Fruit fly (Drosophila melanogaster) whole organism, embryonic: ENCODE data around the gene CG4709.

Experiments used
- Ada2b ChIP-seq: fragments of 200-800 bp; sonication (Bioruptor generic); IDR thresholded peaks from 2 replicates; pipeline ENCODE4 v1.3.6; 2022; ENCODE audit warnings: missing biosample characterization, missing genetic modification characterization
- Asciz ChIP-seq: fragments of 200-800 bp; sonication (Bioruptor generic); optimal IDR thresholded peaks from 2 replicates; lab custom pipeline; 2017; ENCODE audit warnings: missing biosample characterization, mild to moderate bottlenecking, missing genetic modification characterization, missing genetic modification reagents
- Bteb2 ChIP-seq: fragments of 200-800 bp; sonication (Bioruptor generic); optimal IDR thresholded peaks from 2 replicates; lab custom pipeline; 2016; ENCODE audit warnings: missing biosample characterization, missing genetic modification characterization
- CG10274 ChIP-seq: fragments of 200-800 bp; sonication (Bioruptor generic); optimal IDR thresholded peaks from 3 replicates; lab custom pipeline; 2017; ENCODE audit warnings: missing biosample characterization, mild to moderate bottlenecking, missing genetic modification characterization
- CG10366 ChIP-seq: fragments of 200-800 bp; sonication (Bioruptor generic); IDR thresholded peaks from 2 replicates; pipeline ENCODE4 v1.3.6; 2022; ENCODE audit warnings: missing biosample characterization, missing genetic modification characterization
- CG10543 ChIP-seq: fragments of 200-800 bp; sonication (Bioruptor generic); optimal IDR thresholded peaks from 3 replicates; lab custom pipeline; 2017; ENCODE audit warnings: missing biosample characterization, mild to moderate bottlenecking, missing genetic modification characterization, moderate library complexity
- CG15073 ChIP-seq: fragments of 200-800 bp; sonication (Bioruptor generic); optimal IDR thresholded peaks from 2 replicates; lab custom pipeline; 2016; ENCODE audit warnings: missing biosample characterization, missing genetic modification characterization
- CG16813 ChIP-seq: fragments of 200-800 bp; sonication (Bioruptor generic); IDR thresholded peaks from 3 replicates; pipeline ENCODE4 v1.3.6; 2022; ENCODE audit warnings: missing biosample characterization, missing genetic modification characterization; ENCODE audit not compliant: partially characterized antibody
- CG16863 ChIP-seq: fragments of 200-800 bp; sonication (Bioruptor generic); optimal IDR thresholded peaks from 3 replicates; lab custom pipeline; 2016; ENCODE audit warnings: missing biosample characterization, missing genetic modification characterization
- CG17802 ChIP-seq: fragments of 200-800 bp; sonication (Bioruptor generic); optimal IDR thresholded peaks from 2 replicates; lab custom pipeline; 2018; ENCODE audit warnings: missing biosample characterization, mild to moderate bottlenecking, missing genetic modification characterization, moderate library complexity
- CG1832 ChIP-seq: fragments of 200-800 bp; sonication (Bioruptor generic); optimal IDR thresholded peaks from 2 replicates; lab custom pipeline; 2017; ENCODE audit warnings: missing biosample characterization, mild to moderate bottlenecking, missing genetic modification characterization, inconsistent platforms
- CG2120 ChIP-seq: fragments of 200-800 bp; sonication (Bioruptor generic); optimal IDR thresholded peaks from 3 replicates; lab custom pipeline; 2016; ENCODE audit warnings: missing biosample characterization, missing genetic modification characterization
- CG31365 ChIP-seq: fragments of 200-800 bp; sonication (Bioruptor generic); optimal IDR thresholded peaks from 2 replicates; lab custom pipeline; 2018; ENCODE audit warnings: missing biosample characterization, mild to moderate bottlenecking, missing genetic modification characterization
- CG31441 ChIP-seq: fragments of 200-800 bp; sonication (Bioruptor generic); IDR thresholded peaks from 2 replicates; pipeline ENCODE4 v1.3.6; 2022; ENCODE audit warnings: missing biosample characterization, missing genetic modification characterization
- CG3726 ChIP-seq: fragments of 200-800 bp; sonication (Bioruptor generic); IDR thresholded peaks from 3 replicates; pipeline ENCODE4, ENCODE4 v1.3.6; 2022; ENCODE audit warnings: missing biosample characterization, missing genetic modification characterization
- CG6683 ChIP-seq: fragments of 200-800 bp; sonication (Bioruptor generic); optimal IDR thresholded peaks from 2 replicates; lab custom pipeline; 2017; ENCODE audit warnings: missing biosample characterization, mild to moderate bottlenecking, missing genetic modification characterization, missing genetic modification reagents
- CG6813 ChIP-seq: fragments of 200-800 bp; sonication (Bioruptor generic); optimal IDR thresholded peaks from 2 replicates; lab custom pipeline; 2017; ENCODE audit warnings: missing biosample characterization, missing genetic modification characterization, mild to moderate bottlenecking, moderate library complexity, missing genetic modification reagents
- CG9797 ChIP-seq: fragments of 200-800 bp; sonication (Bioruptor generic); optimal IDR thresholded peaks from 3 replicates; lab custom pipeline; 2018; ENCODE audit warnings: missing biosample characterization, mild to moderate bottlenecking, missing genetic modification characterization
- CkIIα-i1 ChIP-seq: fragments of 200-800 bp; sonication (Bioruptor generic); IDR thresholded peaks from 2 replicates; pipeline ENCODE4 v1.3.6; 2022; ENCODE audit warnings: missing biosample characterization, missing genetic modification characterization
- CoRest ChIP-seq: fragments of 200-800 bp; sonication (Bioruptor generic); optimal IDR thresholded peaks from 3 replicates; lab custom pipeline; 2018; ENCODE audit warnings: missing biosample characterization, mild to moderate bottlenecking, missing genetic modification characterization, moderate library complexity
- D19A ChIP-seq: fragments of 200-800 bp; optimal IDR thresholded peaks from 3 replicates; lab custom pipeline; 2019; ENCODE audit warnings: missing biosample characterization, mild to moderate bottlenecking, missing genetic modification characterization, moderate library complexity
- Deaf1 ChIP-seq: fragments of 200-800 bp; optimal IDR thresholded peaks from 3 replicates; lab custom pipeline; 2019; ENCODE audit warnings: missing biosample characterization, mild to moderate bottlenecking, missing genetic modification characterization, moderate library complexity
- Dfd ChIP-seq, 2 experiments: fragments of >200 bp; optimal IDR thresholded peaks; 2 replicates each; lab custom pipeline; 2017; ENCODE audit warnings: missing biosample characterization in 2 of 2, missing genetic modification characterization in 2 of 2
- Dip2 ChIP-seq: fragments of 200-800 bp; sonication (Bioruptor generic); IDR thresholded peaks from 2 replicates; pipeline ENCODE4 v1.3.6; 2022; ENCODE audit warnings: missing biosample characterization, missing genetic modification characterization
- Hey ChIP-seq: fragments of 200-800 bp; sonication (Bioruptor generic); optimal IDR thresholded peaks from 3 replicates; lab custom pipeline; 2018; ENCODE audit warnings: missing biosample characterization, mild to moderate bottlenecking, missing genetic modification characterization
- Hr39 ChIP-seq: fragments of >200 bp; optimal IDR thresholded peaks from 2 replicates; lab custom pipeline; 2017
- Hr51 ChIP-seq, 2 experiments: fragments of 200-800 bp; sonication (Bioruptor generic); optimal IDR thresholded peaks; 2 replicates in 1 of 2; 3 replicates in 1 of 2; lab custom pipeline; 2016 to 2018; ENCODE audit warnings: missing biosample characterization in 2 of 2, missing genetic modification characterization in 2 of 2, mild to moderate bottlenecking in 1 of 2, moderate library complexity in 1 of 2
- MESR4 ChIP-seq: fragments of 200-800 bp; sonication (Bioruptor generic); optimal IDR thresholded peaks from 2 replicates; lab custom pipeline; 2018; ENCODE audit warnings: missing biosample characterization, mild to moderate bottlenecking, missing genetic modification characterization, moderate library complexity
- NC2β ChIP-seq: fragments of 200-800 bp; sonication (Bioruptor generic); optimal IDR thresholded peaks from 2 replicates; lab custom pipeline; 2016; ENCODE audit warnings: missing biosample characterization, missing genetic modification characterization
- NfI ChIP-seq: fragments of 200-800 bp; sonication (Bioruptor generic); optimal IDR thresholded peaks from 3 replicates; lab custom pipeline; 2018; ENCODE audit warnings: missing biosample characterization, mild to moderate bottlenecking, missing genetic modification characterization, moderate library complexity
- Oli ChIP-seq: fragments of 200-800 bp; sonication (Bioruptor generic); optimal IDR thresholded peaks from 2 replicates; lab custom pipeline; 2018; ENCODE audit warnings: missing biosample characterization, mild to moderate bottlenecking, missing genetic modification characterization, moderate library complexity
- PHDP ChIP-seq: fragments of 200-800 bp; sonication (Bioruptor generic); optimal IDR thresholded peaks from 3 replicates; lab custom pipeline; 2018; ENCODE audit warnings: missing biosample characterization, mild to moderate bottlenecking, missing genetic modification characterization, moderate library complexity
- Taf1 ChIP-seq: fragments of 200-800 bp; sonication (Bioruptor generic); IDR thresholded peaks from 2 replicates; pipeline ENCODE4 v1.3.6; 2022; ENCODE audit warnings: missing biosample characterization, missing genetic modification characterization
- Usf ChIP-seq: fragments of 200-800 bp; sonication (Bioruptor generic); optimal IDR thresholded peaks from 2 replicates; lab custom pipeline; 2017; ENCODE audit warnings: missing genotype, missing biosample characterization, missing genetic modification characterization
- Xbp1 ChIP-seq: fragments of 200-800 bp; sonication (Bioruptor generic); optimal IDR thresholded peaks from 3 replicates; lab custom pipeline; 2016; ENCODE audit warnings: missing biosample characterization, mild to moderate bottlenecking, missing genetic modification characterization
- ab ChIP-seq: fragments of 200-800 bp; sonication (Bioruptor generic); optimal IDR thresholded peaks from 2 replicates; lab custom pipeline; 2016; ENCODE audit warnings: missing biosample characterization, missing genetic modification characterization
- ara ChIP-seq: fragments of 200-800 bp; sonication (Bioruptor generic); IDR thresholded peaks from 2 replicates; pipeline ENCODE4 v1.3.6; 2022; ENCODE audit warnings: missing biosample characterization, missing genetic modification characterization
- chm ChIP-seq: fragments of 200-800 bp; sonication (Bioruptor generic); IDR thresholded peaks from 2 replicates; pipeline ENCODE4 v1.3.6; 2022; ENCODE audit warnings: missing biosample characterization, missing genetic modification characterization
- croc ChIP-seq: fragments of 200-800 bp; sonication (Bioruptor generic); conservative IDR thresholded peaks from 3 replicates; pipeline ENCODE4 v1.3.6; 2022; ENCODE audit warnings: missing biosample characterization, missing genetic modification characterization
- danr ChIP-seq: fragments of 200-800 bp; sonication (Bioruptor generic); IDR thresholded peaks from 2 replicates; pipeline ENCODE4 v1.3.6; 2022; ENCODE audit warnings: missing biosample characterization, missing genetic modification characterization
- exex ChIP-seq: fragments of 200-800 bp; sonication (Bioruptor generic); optimal IDR thresholded peaks from 4 replicates; lab custom pipeline; 2018; ENCODE audit warnings: missing biosample characterization, mild to moderate bottlenecking, missing genetic modification characterization, moderate library complexity
- fd64A ChIP-seq: fragments of 200-800 bp; sonication (Bioruptor generic); optimal IDR thresholded peaks from 3 replicates; lab custom pipeline; 2018; ENCODE audit warnings: missing biosample characterization, mild to moderate bottlenecking, missing genetic modification characterization
- onecut ChIP-seq: fragments of 200-800 bp; sonication (Bioruptor generic); IDR thresholded peaks from 2 replicates; pipeline ENCODE4 v1.3.6; 2022; ENCODE audit warnings: missing biosample characterization, missing genetic modification characterization
- rib ChIP-seq: fragments of 200-800 bp; sonication (Bioruptor generic); IDR thresholded peaks from 2 replicates; pipeline ENCODE4 v1.3.6; 2022; ENCODE audit warnings: missing biosample characterization, missing genetic modification characterization
- schlank ChIP-seq: fragments of 200-800 bp; sonication (Bioruptor generic); optimal IDR thresholded peaks from 2 replicates; lab custom pipeline; 2018; ENCODE audit warnings: missing biosample characterization, mild to moderate bottlenecking, missing genetic modification characterization
- shn ChIP-seq: fragments of 200-800 bp; sonication (Bioruptor generic); optimal IDR thresholded peaks from 3 replicates; lab custom pipeline; 2016; ENCODE audit warnings: missing biosample characterization, missing genetic modification characterization
- sisA ChIP-seq: fragments of 200-800 bp; sonication (Bioruptor generic); IDR thresholded peaks from 2 replicates; pipeline ENCODE4 v1.3.6; 2022; ENCODE audit warnings: missing biosample characterization, missing genetic modification characterization
- sna ChIP-seq: fragments of 200-800 bp; sonication (Bioruptor generic); IDR thresholded peaks from 2 replicates; pipeline ENCODE4 v1.3.6; 2022; ENCODE audit warnings: missing biosample characterization, missing genetic modification characterization; ENCODE audit not compliant: partially characterized antibody
- sug ChIP-seq: fragments of 200-800 bp; optimal IDR thresholded peaks from 2 replicates; lab custom pipeline; 2019; ENCODE audit warnings: missing biosample characterization, mild to moderate bottlenecking, missing genetic modification characterization, moderate library complexity
- yki ChIP-seq: fragments of >200 bp; optimal IDR thresholded peaks from 3 replicates; lab custom pipeline; 2018
- zen2 ChIP-seq: fragments of 200-800 bp; sonication (Bioruptor generic); IDR thresholded peaks from 3 replicates; pipeline ENCODE4 v1.3.6; 2022; ENCODE audit warnings: missing biosample characterization, missing genetic modification characterization; ENCODE audit not compliant: partially characterized antibody
- zf30C ChIP-seq: fragments of 200-800 bp; sonication (Bioruptor generic); optimal IDR thresholded peaks from 3 replicates; lab custom pipeline; 2018; ENCODE audit warnings: missing biosample characterization, mild to moderate bottlenecking, missing genetic modification characterization

CG4709 gene

DNA sequence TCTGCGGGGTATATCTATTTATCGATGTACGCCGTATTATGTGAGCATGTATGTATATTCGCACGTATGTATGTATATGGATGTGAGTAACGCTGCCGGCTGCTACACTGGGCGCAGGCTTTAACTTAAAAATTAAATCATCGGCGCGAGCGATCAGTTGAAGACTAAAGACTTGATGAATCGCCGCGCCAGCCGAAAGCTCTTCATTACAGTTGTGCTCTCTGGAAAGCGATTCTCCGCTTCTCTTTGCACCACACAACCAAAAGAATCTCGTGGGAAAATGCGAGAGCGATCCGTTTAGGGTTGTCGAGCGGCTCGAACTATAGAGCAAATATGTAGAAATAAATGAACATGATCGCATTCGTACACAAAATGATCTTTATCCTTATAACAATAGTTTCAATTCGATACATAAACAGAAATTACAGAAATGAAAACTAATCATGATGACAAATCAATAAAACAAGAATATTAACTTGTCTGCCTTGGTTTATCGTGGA lies 45.6 kb upstream of the CG4709 start, which contains the start of gene CG13124 (continued):
- TF ChIP-seq Oli (tag; lab: Kevin White, UChicago) (no peak), Taf1 (GFP tag; lab: Robert Waterston, UW) (no peak), danr (no peak), CG6813 (GFP tag; lab: Kevin White, UChicago) (no peak), CkIIα-i1 (GFP tag; lab: Robert Waterston, UW) (no peak), croc (GFP tag; lab: Robert Waterston, UW) (no peak), Asciz (GFP tag; lab: Kevin White, UChicago) (no peak), zf30C (no peak), schlank (tag; lab: Kevin White, UChicago) (no peak), CG16813 (no peak), D19A (no peak), Bteb2 (GFP tag; lab: Kevin White, UChicago) (no peak), CG3726 (GFP tag; lab: Robert Waterston, UW) (no peak), Ada2b (GFP tag; lab: Robert Waterston, UW) (no peak), PHDP (tag; lab: Kevin White, UChicago) (peak; percentile 50), CG2120 (GFP tag; lab: Kevin White, UChicago) (peak; percentile 46), CG9797 (no peak), ab (GFP tag; lab: Kevin White, UChicago) (no peak), CG16863 (GFP tag; lab: Kevin White, UChicago) (no peak), CG10543 (GFP tag; lab: Kevin White, UChicago) (peak; percentile 61), Hey (tag; lab: Kevin White, UChicago) (no peak), sna (GFP tag; lab: Robert Waterston, UW) (no peak), CoRest (tag; lab: Kevin White, UChicago) (no peak), sug (no peak), CG6683 (GFP tag; lab: Kevin White, UChicago) (no peak), onecut (GFP tag; lab: Robert Waterston, UW) (no peak), yki (lab: Kevin White, UChicago) (no peak), CG10366 (GFP tag; lab: Robert Waterston, UW) (no peak), exex (tag; lab: Kevin White, UChicago) (no peak), Hr51 (GFP tag; optimal IDR thresholded peaks at IDR 0.05; lab: Kevin White, UChicago) (peak in 1 of 2 experiments; percentile 27), Xbp1 (GFP tag; lab: Kevin White, UChicago) (no peak), Hr39 (no peak), fd64A (GFP tag; lab: Kevin White, UChicago) (no peak), sisA (no peak), shn (GFP tag; lab: Kevin White, UChicago) (no peak), Dfd (GFP tag; optimal IDR thresholded peaks at IDR 0.05; lab: Kevin White, UChicago) (no peak), chm (GFP tag; lab: Robert Waterston, UW) (peak; percentile 57; the same call in 1 of the 2 replicates), CG1832 (GFP tag; lab: Kevin White, UChicago) (no peak), CG31441 (no peak), CG15073 (GFP tag; lab: Kevin White, UChicago) (no peak), CG10274 (no peak), CG31365 (tag; lab: Kevin White, UChicago) (peak; percentile 40), CG17802 (no peak), Usf (no peak), Deaf1 (tag; lab: Kevin White, UChicago) (peak; percentile 34), MESR4 (GFP tag; lab: Kevin White, UChicago) (peak; percentile 5), NC2β (peak; percentile 7), Dip2 (GFP tag; lab: Robert Waterston, UW) (no peak), NfI (GFP tag; lab: Kevin White, UChicago) (peak; percentile 32), ara (GFP tag; lab: Robert Waterston, UW) (no peak), rib (peak; percentile 56; the same call in 1 of the 2 replicates), zen2 (no peak)
